Fruit fly (Drosophila melanogaster) ovary, adult (tissue): ENCODE results near the gene Loxl1.

ENCODE experiments used
- CG17801 ChIP-seq: fragments of 200-800 bp; optimal IDR thresholded peaks from 2 replicates; lab custom pipeline; 2019; ENCODE audit warnings: missing biosample characterization, mild to moderate bottlenecking, missing genetic modification characterization, moderate library complexity; ENCODE audit not compliant: partially characterized antibody

The Loxl1 gene

DNA sequence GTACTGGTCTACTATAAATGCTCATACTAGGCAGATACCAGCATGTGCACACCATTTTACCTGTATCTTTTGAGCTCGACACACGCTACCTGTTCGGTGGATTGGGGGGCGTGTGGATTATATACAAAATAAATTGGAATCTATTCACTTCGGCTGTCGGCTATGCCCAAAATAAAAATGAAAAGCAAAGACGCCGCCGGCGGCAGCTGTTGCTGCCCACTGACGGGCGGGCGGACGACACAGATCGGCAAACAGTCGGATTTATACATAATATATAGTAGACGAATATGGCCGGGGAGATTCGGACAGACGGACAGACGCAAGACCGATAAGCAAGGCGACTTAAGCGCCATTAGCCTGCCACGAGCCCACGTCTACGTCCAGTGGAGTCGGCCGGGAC lies 20.8 kb downstream of the Loxl1 start:
- TF ChIP-seq CG17801 (GFP tag; lab: Kevin White, UChicago) = no peak

- no peak for TF ChIP-seq CG17801 (GFP tag; lab: Kevin White, UChicago)
Measured at dm6 chr3R:31437420-31438058, 22.1 kb downstream of the Loxl1 start.

DNA sequence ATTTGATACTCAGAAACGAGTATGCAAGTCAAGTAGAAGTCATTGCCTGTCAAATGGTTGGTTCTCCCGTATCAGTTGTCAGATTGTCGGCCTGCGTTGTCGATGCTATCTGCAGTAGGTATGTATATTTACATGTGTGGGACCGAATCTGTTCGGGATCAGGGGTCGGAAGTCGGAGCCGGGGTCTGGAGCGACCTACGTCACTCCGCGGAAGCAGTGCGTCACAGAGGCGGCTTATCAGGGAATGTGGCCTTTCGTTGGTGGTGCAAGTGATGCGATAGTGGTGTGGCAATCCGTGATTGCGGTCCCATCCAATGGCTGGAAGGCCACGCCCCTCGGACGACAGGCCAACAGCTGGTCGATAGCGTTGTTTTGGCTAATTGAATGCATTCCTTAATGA lies 24.1 kb downstream of the Loxl1 start:
- no peak for TF ChIP-seq CG17801 (GFP tag; lab: Kevin White, UChicago)

DNA sequence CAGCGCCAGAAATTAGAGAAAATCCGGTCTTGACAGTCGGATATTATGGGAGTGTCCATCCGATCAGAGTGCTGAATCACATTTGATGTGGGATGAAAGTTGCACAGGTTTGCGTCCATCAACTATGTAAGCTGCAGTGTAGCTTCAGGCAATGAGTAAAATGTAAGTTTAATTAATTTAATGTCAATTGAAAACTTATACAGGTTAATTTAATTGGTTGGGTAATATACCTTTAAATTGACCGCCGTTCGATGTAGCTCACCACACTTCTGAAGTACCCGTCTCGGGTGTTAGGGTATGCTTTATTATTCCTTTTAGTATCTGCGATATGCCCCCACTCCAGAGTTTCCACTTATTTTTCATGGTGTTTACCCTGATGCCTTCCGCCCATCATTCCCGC lies 35.2 kb downstream of the Loxl1 start:
- no peak for TF ChIP-seq CG17801 (GFP tag; lab: Kevin White, UChicago)

dm6 chr3R:31421995-31422394 lies 37.7 kb downstream of the Loxl1 start:
- TF ChIP-seq CG17801 (GFP tag; lab: Kevin White, UChicago) = no peak

DNA sequence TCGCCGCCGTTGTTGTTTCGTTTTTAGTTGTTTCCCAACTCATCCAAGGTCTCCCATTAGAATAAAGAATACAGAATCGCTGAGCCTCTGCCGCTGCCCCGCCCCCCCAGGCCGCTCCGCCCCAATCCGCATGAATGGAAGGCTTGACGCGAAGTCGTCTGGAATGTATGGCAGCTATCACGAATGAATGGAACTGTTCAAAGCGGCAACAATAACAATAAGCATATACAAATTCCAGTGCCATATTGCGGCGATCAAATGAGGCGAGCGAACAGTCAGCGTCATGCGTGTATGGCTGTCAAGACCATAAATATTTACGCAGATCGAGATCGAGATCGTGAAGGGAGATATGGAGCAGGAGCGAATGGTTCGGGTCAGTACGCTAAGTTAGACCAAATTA lies 39.0 kb downstream of the Loxl1 start:
- TF ChIP-seq CG17801 (GFP tag; lab: Kevin White, UChicago) = no peak

DNA sequence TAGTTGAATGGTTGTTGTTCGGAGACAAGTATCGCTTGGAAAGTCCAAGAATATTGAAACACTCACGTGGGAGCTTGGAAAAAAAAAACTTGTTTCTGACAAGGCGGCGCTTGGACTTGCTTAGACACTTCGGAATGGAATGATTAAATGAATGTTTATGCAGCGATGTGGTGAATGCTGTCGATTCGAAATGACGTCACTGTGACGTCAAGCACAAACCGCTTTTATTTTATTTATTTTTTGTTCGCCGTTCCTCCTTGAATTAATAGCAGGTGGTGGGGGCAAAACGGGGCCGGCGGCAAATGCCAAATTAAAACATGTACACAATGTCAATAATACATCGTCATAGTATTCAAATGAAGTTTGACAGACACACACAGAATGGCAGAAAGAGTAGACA lies 40.1 kb downstream of the Loxl1 start:
- no peak for TF ChIP-seq CG17801 (GFP tag; lab: Kevin White, UChicago)

DNA sequence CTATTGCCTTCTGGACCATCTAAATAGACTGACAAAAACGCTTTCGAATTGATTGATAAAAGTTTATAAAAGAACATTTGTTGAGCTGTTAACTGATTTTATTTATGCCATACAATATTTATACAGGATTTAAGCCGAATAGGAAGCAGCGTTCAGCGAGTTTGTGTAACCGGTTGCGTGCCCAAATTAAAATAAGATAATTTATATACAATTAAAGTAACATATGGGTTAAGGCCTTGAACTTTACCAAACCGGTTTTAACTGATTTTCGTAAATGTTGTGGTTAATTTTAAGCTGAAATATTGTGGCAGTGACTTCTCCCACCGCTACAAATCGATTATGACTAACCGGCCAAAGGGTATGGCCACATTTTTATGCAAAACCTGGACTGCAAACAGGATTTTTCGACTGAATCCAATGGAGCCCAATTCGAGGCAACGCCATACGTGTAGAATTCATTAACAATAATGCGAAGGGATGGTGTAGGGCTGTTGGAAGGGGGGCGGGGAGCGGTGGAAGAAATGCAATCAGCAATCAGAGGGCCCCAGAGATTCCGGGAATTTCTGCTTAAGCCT lies 50.0 kb downstream of the Loxl1 start:
- TF ChIP-seq CG17801 (GFP tag; lab: Kevin White, UChicago) = no peak
